Fruit fly (Drosophila melanogaster): ENCODE data around the gene amd.

DNA sequence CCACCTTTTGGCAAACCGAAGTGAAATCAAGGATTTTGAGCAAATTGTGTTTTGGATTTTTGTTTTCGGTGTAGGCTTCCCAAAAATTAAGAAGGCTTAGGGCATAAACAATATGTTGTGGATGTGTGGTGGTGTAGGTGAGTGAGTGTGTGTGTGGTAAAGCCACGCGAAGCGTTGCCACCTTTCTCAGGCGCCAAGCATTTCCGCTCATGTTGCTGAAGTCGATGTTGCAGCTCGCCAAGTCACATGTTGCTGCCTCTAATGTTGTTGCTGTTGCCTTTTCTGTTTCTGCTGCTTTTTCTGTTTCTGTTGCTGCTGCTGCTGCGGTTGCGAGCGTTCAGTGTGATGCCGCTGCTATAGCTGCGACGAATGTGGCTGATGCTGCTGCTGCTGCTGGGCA, 30.2 kb upstream of the amd start:
- TF ChIP-seq CG4404 (GFP tag; IDR thresholded peaks at IDR 0.05) (no peak), Vsx1 (GFP tag; optimal IDR thresholded peaks at IDR 0.05) (no peak), Dll (GFP tag; IDR thresholded peaks at IDR 0.05; ENCODE audit: partially characterized antibody) (no peak)
